Worm (Caenorhabditis elegans) whole organism, midembryonic: ENCODE results near the gene F56H9.9.

Experiments
- T22C8.4 ChIP-seq: fragments of 200-800 bp; sonication (Bioruptor generic); IDR thresholded peaks from 2 replicates; pipeline ENCODE4 v1.3.6; 2022; ENCODE audit warnings: missing genetic modification characterization, missing compliant biosample characterization
- cog-1 ChIP-seq: sonication (generic microtip); optimal IDR thresholded peaks from 2 replicates; lab custom pipeline; 2016; ENCODE audit warnings: missing genetic modification characterization, missing compliant biosample characterization
- flt-1 ChIP-seq: fragments of 200-800 bp; sonication (Bioruptor generic); IDR thresholded peaks from 2 replicates; pipeline ENCODE4 v1.3.6; 2022; ENCODE audit warnings: missing genetic modification characterization, missing compliant biosample characterization
- klf-2 ChIP-seq: fragments of 200-800 bp; sonication (Bioruptor generic); conservative IDR thresholded peaks from 2 replicates; pipeline ENCODE4 v1.3.6; 2022; ENCODE audit warnings: missing genetic modification reagents, missing genetic modification characterization, missing compliant biosample characterization
- med-1 ChIP-seq: sonication (generic microtip); optimal IDR thresholded peaks from 2 replicates; lab custom pipeline; 2017; ENCODE audit warnings: missing genetic modification characterization, mild to moderate bottlenecking, missing compliant biosample characterization, antibody characterized with exemption, missing genetic modification reagents; ENCODE audit not compliant: insufficient read depth
- ref-1 ChIP-seq: fragments of 200-800 bp; sonication (Bioruptor generic); conservative IDR thresholded peaks from 2 replicates; pipeline ENCODE4 v1.3.6; 2022; ENCODE audit warnings: missing genetic modification reagents, missing genetic modification characterization, missing compliant biosample characterization
- tab-1 ChIP-seq: fragments of 200-800 bp; sonication (Bioruptor generic); IDR thresholded peaks from 2 replicates; pipeline ENCODE4 v1.3.6; 2022; ENCODE audit warnings: missing genetic modification characterization, missing compliant biosample characterization
- ztf-23 ChIP-seq: fragments of 200-800 bp; sonication (Bioruptor generic); IDR thresholded peaks from 2 replicates; pipeline ENCODE4 v1.3.6; 2022; ENCODE audit warnings: missing genetic modification reagents, missing genetic modification characterization, missing compliant biosample characterization
- ztf-29 ChIP-seq: fragments of 200-800 bp; sonication (Bioruptor generic); IDR thresholded peaks from 2 replicates; pipeline ENCODE4 v1.3.6; 2022; ENCODE audit warnings: missing genetic modification reagents, missing genetic modification characterization, missing compliant biosample characterization

The F56H9.9 gene

ce11 chrV:12579299-12579698 is 45.0 kb downstream of the F56H9.9 start, which contains the start of gene E02A10.3:
E02A10.3 (plus strand) TSS chrV:12579599.
- TF ChIP-seq ztf-23 (GFP tag; lab: Robert Waterston, UW), result no peak
- TF ChIP-seq ref-1 (GFP tag; lab: Robert Waterston, UW), result no peak
- no peak for TF ChIP-seq flt-1 (GFP tag; lab: Robert Waterston, UW)
- no peak for TF ChIP-seq klf-2 (GFP tag; lab: Robert Waterston, UW)
- no peak for TF ChIP-seq cog-1 (tag; lab: Kevin White, UChicago)
- no peak for TF ChIP-seq T22C8.4 (GFP tag; lab: Robert Waterston, UW)
- TF ChIP-seq med-1 (GFP tag; lab: Kevin White, UChicago), result no peak
- TF ChIP-seq ztf-29 (GFP tag; lab: Robert Waterston, UW), result no peak
- TF ChIP-seq tab-1 (GFP tag; lab: Robert Waterston, UW), result no peak

- TF ChIP-seq med-1 (GFP tag; lab: Kevin White, UChicago) (no peak), T22C8.4 (GFP tag; lab: Robert Waterston, UW) (no peak), klf-2 (GFP tag; lab: Robert Waterston, UW) (no peak), tab-1 (GFP tag; lab: Robert Waterston, UW) (no peak), flt-1 (GFP tag; lab: Robert Waterston, UW) (no peak)
Measured at ce11 chrV:12576495-12576947, 47.8 kb downstream of the F56H9.9 start, which contains the start of gene grl-23. grl-23 (minus strand) TSS chrV:12576897.

- TF ChIP-seq ztf-29 (GFP tag; lab: Robert Waterston, UW), result no peak
- TF ChIP-seq tab-1 (GFP tag; lab: Robert Waterston, UW), result no peak
- TF ChIP-seq flt-1 (GFP tag; lab: Robert Waterston, UW), result no peak
Measured at ce11 chrV:12575846-12576245, 48.4 kb downstream of the F56H9.9 start.
